Fruit fly (Drosophila melanogaster): ENCODE results near the gene baz.

The baz gene

dm6 chrX:17142940-17143534 is 16.8 kb upstream of the baz start, which contains the start of the genes mei-217 and mei-218:
Gene mei-217 (minus strand): TSS chrX:17142990.
Gene mei-218 (minus strand): TSS chrX:17142990.
- TF ChIP-seq Mnt (GFP tag; optimal IDR thresholded peaks at IDR 0.05) (peak; percentile 6), CG1620 (GFP tag; optimal IDR thresholded peaks at IDR 0.05) (peak; percentile 2), CG5204 (GFP tag; optimal IDR thresholded peaks at IDR 0.05) (no peak), kay (GFP tag; ENCODE audit: borderline replicate concordance) (no peak), CG33017 (tag; optimal IDR thresholded peaks at IDR 0.05) (no peak), CG14711 (tag; optimal IDR thresholded peaks at IDR 0.05) (peak; percentile 34), bab1 (GFP tag; optimal IDR thresholded peaks at IDR 0.05) (no peak), pad (GFP tag; optimal IDR thresholded peaks at IDR 0.05) (no peak), Hr96 (GFP tag; optimal IDR thresholded peaks at IDR 0.05) (no peak), cic (GFP tag; optimal IDR thresholded peaks at IDR 0.05) (no peak), Crg-1 (GFP tag; optimal IDR thresholded peaks at IDR 0.05) (no peak), CG11617 (GFP tag; optimal IDR thresholded peaks at IDR 0.05) (no peak)

DNA sequence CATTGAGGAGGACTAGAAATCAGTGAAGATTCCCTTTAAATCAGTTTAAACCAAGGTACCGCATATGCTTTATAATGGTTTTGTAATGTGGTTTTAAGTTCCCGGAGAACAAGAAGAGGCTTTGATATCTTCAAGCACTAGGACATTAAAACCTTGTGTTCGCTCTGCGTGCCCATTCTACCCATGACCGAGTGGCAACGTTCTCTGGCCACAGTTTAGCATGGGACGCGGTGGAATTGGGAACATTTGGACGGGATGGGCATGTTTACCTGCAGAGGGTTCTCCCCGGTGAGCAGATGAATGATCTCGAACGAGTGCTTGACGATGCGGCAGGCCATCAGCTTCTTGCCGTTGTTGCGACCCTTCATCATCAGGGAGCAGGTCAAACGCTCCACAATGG is 13.3 kb upstream of the baz start:
- TF ChIP-seq toe (GFP tag; optimal IDR thresholded peaks at IDR 0.05) = no peak

- TF ChIP-seq toe (GFP tag; optimal IDR thresholded peaks at IDR 0.05) = peak; percentile 77
- peak; percentile 93 for TF ChIP-seq CG11617 (GFP tag; optimal IDR thresholded peaks at IDR 0.05)
- peak; percentile 58 for TF ChIP-seq Clk (GFP tag; optimal IDR thresholded peaks at IDR 0.05)
- peak; percentile 58 for TF ChIP-seq CG14711 (tag; optimal IDR thresholded peaks at IDR 0.05)
- TF ChIP-seq pad (GFP tag; optimal IDR thresholded peaks at IDR 0.05) = peak; percentile 86
- peak; percentile 82 for TF ChIP-seq tj (GFP tag; optimal IDR thresholded peaks at IDR 0.05)
- peak; percentile 95 for TF ChIP-seq Hr96 (GFP tag; optimal IDR thresholded peaks at IDR 0.05)
- TF ChIP-seq CG7101 (tag; optimal IDR thresholded peaks at IDR 0.05) = peak; percentile 85
- no peak for TF ChIP-seq kay (GFP tag; ENCODE audit: borderline replicate concordance)
- peak; percentile 86 for TF ChIP-seq bab1 (GFP tag; optimal IDR thresholded peaks at IDR 0.05)
- TF ChIP-seq Crg-1 (GFP tag; optimal IDR thresholded peaks at IDR 0.05) = peak; percentile 96
- peak; percentile 97 for TF ChIP-seq CG1620 (GFP tag; optimal IDR thresholded peaks at IDR 0.05)
- peak; percentile 95 for TF ChIP-seq ovo (GFP tag; optimal IDR thresholded peaks at IDR 0.05)
- no peak for TF ChIP-seq cic (GFP tag; optimal IDR thresholded peaks at IDR 0.05)
- TF ChIP-seq CG5204 (GFP tag; optimal IDR thresholded peaks at IDR 0.05) = peak; percentile 73
- TF ChIP-seq CG33017 (tag; optimal IDR thresholded peaks at IDR 0.05) = peak; percentile 6
- TF ChIP-seq Mnt (GFP tag; optimal IDR thresholded peaks at IDR 0.05) = peak; percentile 99
- peak; percentile 74 for TF ChIP-seq CG7045 (GFP tag; optimal IDR thresholded peaks at IDR 0.05)
- TF ChIP-seq cnc (optimal IDR thresholded peaks at IDR 0.05) = no peak
- peak; percentile 79 for TF ChIP-seq CG12768 (GFP tag; optimal IDR thresholded peaks at IDR 0.05)
Measured at dm6 chrX:17147983-17148637, 11.7 kb upstream of the baz start, which contains the start of gene RpS5a. Gene RpS5a (minus strand): TSS chrX:17148264.

DNA sequence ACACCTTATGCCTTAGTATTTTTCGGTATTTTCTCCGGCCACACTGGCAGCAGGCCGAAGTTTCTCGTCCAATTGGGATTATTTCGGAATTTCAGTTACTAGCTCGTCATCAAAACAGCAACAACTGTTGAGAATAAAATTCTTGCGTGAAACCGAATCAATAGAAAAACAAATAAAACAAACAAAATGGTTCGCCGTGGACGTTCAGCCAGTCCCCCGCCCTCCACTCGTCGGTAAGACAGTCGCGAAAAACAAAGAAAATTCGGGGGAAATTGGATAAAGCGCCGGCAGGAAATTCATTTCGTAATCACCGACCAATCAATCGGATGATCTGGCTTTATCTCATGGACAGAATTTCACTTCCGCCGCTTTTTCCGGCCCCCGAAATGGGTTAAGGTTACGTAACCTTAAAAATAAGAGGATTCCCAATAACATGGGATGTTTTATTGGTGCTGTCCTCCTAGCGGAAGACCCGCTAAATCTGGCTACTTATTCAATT is 10.8 kb upstream of the baz start, which contains the start of gene Chchd2:
TSS of gene Chchd2 (plus strand) at position 51 of the 499 bp plus-strand sequence.
- TF ChIP-seq CG1620 (GFP tag; optimal IDR thresholded peaks at IDR 0.05) (peak; percentile 33), tj (GFP tag; optimal IDR thresholded peaks at IDR 0.05) (peak; percentile 42), cic (GFP tag; optimal IDR thresholded peaks at IDR 0.05) (peak; percentile 19), kay (GFP tag; ENCODE audit: borderline replicate concordance) (peak; percentile 19), CG14711 (tag; optimal IDR thresholded peaks at IDR 0.05) (no peak), CG7101 (tag; optimal IDR thresholded peaks at IDR 0.05) (no peak), CG33017 (tag; optimal IDR thresholded peaks at IDR 0.05) (no peak), Mnt (GFP tag; optimal IDR thresholded peaks at IDR 0.05) (peak; percentile 56), CG7045 (GFP tag; optimal IDR thresholded peaks at IDR 0.05) (no peak), toe (GFP tag; optimal IDR thresholded peaks at IDR 0.05) (no peak), Crg-1 (GFP tag; optimal IDR thresholded peaks at IDR 0.05) (peak; percentile 22), pad (GFP tag; optimal IDR thresholded peaks at IDR 0.05) (no peak), Hr96 (GFP tag; optimal IDR thresholded peaks at IDR 0.05) (peak; percentile 44), bab1 (GFP tag; optimal IDR thresholded peaks at IDR 0.05) (peak; percentile 86), Clk (GFP tag; optimal IDR thresholded peaks at IDR 0.05) (no peak), CG12768 (GFP tag; optimal IDR thresholded peaks at IDR 0.05) (no peak), CG5204 (GFP tag; optimal IDR thresholded peaks at IDR 0.05) (no peak), ovo (GFP tag; optimal IDR thresholded peaks at IDR 0.05) (no peak), cnc (optimal IDR thresholded peaks at IDR 0.05) (no peak), CG11617 (GFP tag; optimal IDR thresholded peaks at IDR 0.05) (peak; percentile 25)

dm6 chrX:17149652-17150266 is 10.0 kb upstream of the baz start:
- TF ChIP-seq CG12768 (GFP tag; optimal IDR thresholded peaks at IDR 0.05) (peak; percentile 54), toe (GFP tag; optimal IDR thresholded peaks at IDR 0.05) (no peak)

- TF ChIP-seq CG7045 (GFP tag; optimal IDR thresholded peaks at IDR 0.05) (no peak), Mnt (GFP tag; optimal IDR thresholded peaks at IDR 0.05) (peak; percentile 32), bab1 (GFP tag; optimal IDR thresholded peaks at IDR 0.05) (no peak), kay (GFP tag; ENCODE audit: borderline replicate concordance) (no peak), cic (GFP tag; optimal IDR thresholded peaks at IDR 0.05) (no peak), toe (GFP tag; optimal IDR thresholded peaks at IDR 0.05) (no peak), tj (GFP tag; optimal IDR thresholded peaks at IDR 0.05) (peak; percentile 75), CG14711 (tag; optimal IDR thresholded peaks at IDR 0.05) (no peak)
Measured at dm6 chrX:17150660-17151059, 9.1 kb upstream of the baz start.

Measured in whole organism, adult.